Worm (Caenorhabditis elegans) whole organism, young adult: ENCODE results near the gene daz-1.

Source experiments
- B0261.1 ChIP-seq: sonication (generic microtip); optimal IDR thresholded peaks from 2 replicates; lab custom pipeline; 2016; ENCODE audit warnings: mild to moderate bottlenecking, missing genetic modification characterization, moderate library complexity, missing compliant biosample characterization
- F23B12.7 ChIP-seq: sonication (generic microtip); optimal IDR thresholded peaks from 2 replicates; lab custom pipeline; 2017; ENCODE audit warnings: missing genetic modification characterization, mild to moderate bottlenecking, missing compliant biosample characterization, antibody characterized with exemption, moderate library complexity; ENCODE audit not compliant: insufficient read depth
- F57C9.4 ChIP-seq: sonication (generic microtip); optimal IDR thresholded peaks from 2 replicates; lab custom pipeline; 2017; ENCODE audit warnings: mild to moderate bottlenecking, missing genetic modification characterization, missing compliant biosample characterization
- Y79H2A.3 ChIP-seq: fragments of 200-800 bp; sonication (Bioruptor generic); conservative IDR thresholded peaks from 2 replicates; pipeline ENCODE4 v1.3.6; 2022; ENCODE audit warnings: missing genetic modification reagents, missing genetic modification characterization, missing compliant biosample characterization
- ama-1 ChIP-seq, 3 experiments: fragments of 150-350 bp in 1 of 3; sonication (generic microtip) in 2 of 3; optimal IDR thresholded peaks; 2 replicates each; lab custom pipeline; 2014 to 2018; ENCODE audit warnings: missing biosample characterization in 2 of 3, missing genetic modification characterization in 2 of 3, missing genetic modification reagents in 2 of 3
- attf-3 ChIP-seq: fragments of 200-800 bp; sonication (Bioruptor generic); conservative IDR thresholded peaks from 2 replicates; pipeline ENCODE4 v1.3.6; 2022; ENCODE audit warnings: missing genetic modification reagents, missing genetic modification characterization, missing compliant biosample characterization
- hsf-1 ChIP-seq: fragments of 200-800 bp; sonication (Bioruptor generic); IDR thresholded peaks from 2 replicates; pipeline ENCODE4 v1.3.6; 2022; ENCODE audit warnings: missing genetic modification reagents, missing genetic modification characterization, missing compliant biosample characterization
- lin-26 ChIP-seq: fragments of 200-800 bp; sonication (Bioruptor generic); IDR thresholded peaks from 2 replicates; pipeline ENCODE4 v1.3.6; 2022; ENCODE audit warnings: missing genetic modification reagents, missing genetic modification characterization, missing compliant biosample characterization
- nhr-80 ChIP-seq: sonication (generic microtip); optimal IDR thresholded peaks from 2 replicates; lab custom pipeline; 2016; ENCODE audit warnings: missing genetic modification characterization, missing compliant biosample characterization
- repo-1 ChIP-seq: sonication (generic microtip); optimal IDR thresholded peaks from 2 replicates; lab custom pipeline; 2017; ENCODE audit warnings: mild to moderate bottlenecking, missing genetic modification characterization, missing compliant biosample characterization
- rpc-1 ChIP-seq, 2 experiments: fragments of 150-350 bp in 1 of 2; sonication (generic microtip) in 1 of 2; optimal IDR thresholded peaks; 2 replicates each; lab custom pipeline; 2014 to 2018; ENCODE audit warnings: missing biosample characterization in 1 of 2, missing genetic modification characterization in 1 of 2, missing genetic modification reagents in 1 of 2, missing genotype in 1 of 2
- snpc-3.4 ChIP-seq: sonication (generic microtip); optimal IDR thresholded peaks from 2 replicates; lab custom pipeline; 2017; ENCODE audit warnings: missing genetic modification characterization, mild to moderate bottlenecking, missing compliant biosample characterization, antibody characterized with exemption, moderate library complexity, missing genotype, missing genetic modification reagents
- sptf-2 ChIP-seq: fragments of 200-800 bp; sonication (Bioruptor generic); optimal IDR thresholded peaks from 2 replicates; lab custom pipeline; 2018; ENCODE audit warnings: mild to moderate bottlenecking, missing genetic modification characterization, missing compliant biosample characterization
- ztf-22 ChIP-seq: fragments of 200-800 bp; sonication (Bioruptor generic); optimal IDR thresholded peaks from 2 replicates; lab custom pipeline; 2018; ENCODE audit warnings: mild to moderate bottlenecking, missing genetic modification characterization, moderate library complexity, missing compliant biosample characterization

ce11 chrII:5412467-5412866 is 43.6 kb upstream of the daz-1 start, which contains the start of the genes EEED8.13 and EEED8.18:
- TF ChIP-seq sptf-2, result no peak
- no peak for TF ChIP-seq lin-26 (GFP tag; lab: Robert Waterston, UW)
- no peak for TF ChIP-seq Y79H2A.3 (GFP tag; lab: Robert Waterston, UW)
- no peak for TF ChIP-seq snpc-3.4 (tag; lab: Kevin White, UChicago)
- no peak for TF ChIP-seq repo-1
- no peak for TF ChIP-seq ztf-22
- TF ChIP-seq ama-1 (optimal IDR thresholded peaks at IDR 0.05; lab: Kevin White, UChicago), result no peak
- no peak for TF ChIP-seq ama-1 (GFP tag; optimal IDR thresholded peaks at IDR 0.05; lab: Kevin White, UChicago)
- no peak for TF ChIP-seq F23B12.7 (tag; lab: Kevin White, UChicago)
- no peak for TF ChIP-seq attf-3 (GFP tag; lab: Robert Waterston, UW)
- no peak for TF ChIP-seq hsf-1 (GFP tag; lab: Robert Waterston, UW)
- TF ChIP-seq rpc-1 (optimal IDR thresholded peaks at IDR 0.05; lab: Kevin White, UChicago), result no peak
- no peak for TF ChIP-seq rpc-1 (tag; optimal IDR thresholded peaks at IDR 0.05; lab: Kevin White, UChicago)
- TF ChIP-seq B0261.1 (tag; lab: Kevin White, UChicago), result no peak
- no peak for TF ChIP-seq nhr-80 (tag; lab: Kevin White, UChicago)
- no peak for TF ChIP-seq F57C9.4 (tag; lab: Kevin White, UChicago)
